Worm (Caenorhabditis elegans) whole organism, L3 larva: Measurements from ENCODE around the gene C31H2.4.

Source experiments
- daf-12 ChIP-seq: fragments of 150-350 bp; optimal IDR thresholded peaks from 2 replicates; lab custom pipeline; 2014; ENCODE audit warnings: missing biosample characterization, missing genetic modification reagents, missing genetic modification characterization
- nhr-77 ChIP-seq: fragments of 150-350 bp; optimal IDR thresholded peaks from 2 replicates; lab custom pipeline; 2014; ENCODE audit warnings: missing biosample characterization, missing genetic modification characterization

ce11 chrX:5105703-5106102, 53.8 kb downstream of the C31H2.4 start:
- TF ChIP-seq daf-12 (no peak), nhr-77 (no peak)
